Fruit fly (Drosophila melanogaster): ENCODE results near the gene gnu.
A peak's percentile ranks its signal among the peaks of the same experiment; 100 is the strongest.

The gnu gene

DNA sequence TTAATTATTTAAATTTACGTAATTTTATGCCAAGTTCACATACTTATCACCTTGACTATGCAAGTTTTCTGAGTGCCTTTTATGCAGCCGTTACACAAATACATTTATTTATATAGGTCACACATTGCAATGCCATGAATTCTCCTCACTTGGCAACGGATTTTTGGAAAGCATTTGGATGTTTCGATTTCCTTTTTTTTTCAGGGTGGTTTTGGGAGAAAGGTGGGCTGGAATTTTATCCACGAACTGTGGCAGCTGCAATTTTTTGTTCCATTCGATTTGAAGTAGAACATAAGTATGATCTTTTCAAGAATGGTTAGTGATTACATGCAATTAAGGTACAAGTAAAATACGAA, 21.3 kb downstream of the gnu start (continued):
- TF ChIP-seq B-H1 (GFP tag; IDR thresholded peaks at IDR 0.05) (0 out of 3 replicates have a peak, but pooled peaks have one; percentile 6), nom (GFP tag; optimal IDR thresholded peaks at IDR 0.05) (no peak), CG9437 (GFP tag; optimal IDR thresholded peaks at IDR 0.05) (peak; percentile 40), zen (tag; optimal IDR thresholded peaks at IDR 0.05) (no peak), slp2 (GFP tag; optimal IDR thresholded peaks at IDR 0.05) (no peak), CG10267 (tag; optimal IDR thresholded peaks at IDR 0.05) (no peak), Hr78 (GFP tag; optimal IDR thresholded peaks at IDR 0.05) (no peak), slbo (GFP tag; IDR thresholded peaks at IDR 0.05) (no peak), sim (GFP tag; IDR thresholded peaks at IDR 0.05) (no peak), nerfin-1 (tag; optimal IDR thresholded peaks at IDR 0.05) (peak; percentile 59)

DNA sequence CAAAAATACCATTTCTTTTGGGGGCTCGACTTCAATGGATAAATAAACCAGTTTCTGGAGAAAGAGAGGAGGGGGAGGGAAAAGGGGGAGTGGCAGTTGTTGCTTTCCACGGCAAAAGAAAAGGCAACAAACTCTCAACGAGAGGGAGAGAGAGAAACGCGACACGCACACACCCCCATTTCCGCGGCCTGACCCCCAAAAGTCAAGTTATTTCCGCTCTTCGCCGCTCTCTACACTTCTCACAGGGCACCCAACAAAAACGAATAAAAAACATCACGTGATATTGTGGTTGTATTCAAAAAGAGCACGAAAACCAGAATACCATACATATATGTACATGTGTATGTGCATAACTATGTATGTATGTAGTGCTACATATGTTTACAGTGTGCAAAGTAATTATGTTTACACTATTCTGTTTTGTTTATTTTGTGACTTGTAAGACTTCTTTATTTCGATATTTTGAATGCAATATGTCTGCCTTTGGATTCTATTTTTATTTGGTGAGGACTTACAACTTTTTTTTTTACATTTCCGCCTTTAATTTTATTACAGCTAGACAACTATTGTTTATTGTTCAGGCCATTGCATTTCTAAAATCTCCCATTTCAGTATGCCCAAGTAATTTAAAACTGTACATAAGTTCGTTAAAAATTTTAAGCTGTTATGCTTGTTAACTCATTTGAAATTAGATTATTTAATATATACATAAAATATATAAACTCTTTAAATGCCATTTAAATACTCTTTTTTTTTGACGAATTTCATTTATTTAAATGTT, 21.9 kb downstream of the gnu start:
- TF ChIP-seq pros (GFP tag; optimal IDR thresholded peaks at IDR 0.05) (peak; percentile 99), pfk (GFP tag; optimal IDR thresholded peaks at IDR 0.05) (peak; percentile 69), BEAF-32 (GFP tag; optimal IDR thresholded peaks at IDR 0.05) (peak; percentile 13), CG18262 (tag; optimal IDR thresholded peaks at IDR 0.05) (peak; percentile 93), CTCF (GFP tag; optimal IDR thresholded peaks at IDR 0.05) (peak; percentile 8), caup (GFP tag; optimal IDR thresholded peaks at IDR 0.05; ENCODE audit: severe bottlenecking) (peak; percentile 29), CG9609 (GFP tag; optimal IDR thresholded peaks at IDR 0.05) (peak; percentile 30), CG30431 (GFP tag; optimal IDR thresholded peaks at IDR 0.05) (peak; percentile 55), fru (optimal IDR thresholded peaks at IDR 0.05) (no peak), CG15514 (GFP tag; optimal IDR thresholded peaks at IDR 0.05) (peak; percentile 18), CG12744 (GFP tag; optimal IDR thresholded peaks at IDR 0.05) (no peak), CG30403 (GFP tag; optimal IDR thresholded peaks at IDR 0.05) (peak; percentile 68), CG7745 (tag; optimal IDR thresholded peaks at IDR 0.05) (no peak), CG14860 (GFP tag; IDR thresholded peaks at IDR 0.05; ENCODE audit: partially characterized antibody) (no peak), B-H1 (GFP tag; IDR thresholded peaks at IDR 0.05) (peak; percentile 11; the same call in 1 of the 3 replicates), ewg (GFP tag; optimal IDR thresholded peaks at IDR 0.05) (peak; percentile 40), sens (GFP tag) (peak; percentile 95), YL-1 (GFP tag; optimal IDR thresholded peaks at IDR 0.05) (peak; percentile 50), fd64A (GFP tag; optimal IDR thresholded peaks at IDR 0.05) (peak; percentile 74), Dbx (GFP tag; IDR thresholded peaks at IDR 0.05) (peak; percentile 37; the same call in 1 of the 3 replicates), disco-r (GFP tag; optimal IDR thresholded peaks at IDR 0.05) (peak; percentile 36), CG6813 (GFP tag; optimal IDR thresholded peaks at IDR 0.05) (peak; percentile 58), run (tag; optimal IDR thresholded peaks at IDR 0.05) (peak; percentile 90), CG9437 (GFP tag; optimal IDR thresholded peaks at IDR 0.05) (peak; percentile 84), sc (optimal IDR thresholded peaks at IDR 0.05) (no peak), sc (GFP tag; optimal IDR thresholded peaks at IDR 0.05) (peak; percentile 66), dan (GFP tag; IDR thresholded peaks at IDR 0.05) (no peak), CG17612 (GFP tag; IDR thresholded peaks at IDR 0.05) (no peak), zfh1 (GFP tag; IDR thresholded peaks at IDR 0.05) (peak; percentile 35; the same call in 2 of the 3 replicates), CrebB (tag; optimal IDR thresholded peaks at IDR 0.05) (peak; percentile 80), CG8388 (GFP tag; optimal IDR thresholded peaks at IDR 0.05) (peak; percentile 100), CG4730 (GFP tag; IDR thresholded peaks at IDR 0.05) (no peak), CG8290 (GFP tag; optimal IDR thresholded peaks at IDR 0.05) (peak; percentile 24), CG8290 (tag; optimal IDR thresholded peaks at IDR 0.05) (peak; percentile 12 to 66), slou (GFP tag; optimal IDR thresholded peaks at IDR 0.05) (peak; percentile 23), CG1792 (GFP tag; optimal IDR thresholded peaks at IDR 0.05) (no peak), Atf3 (GFP tag; optimal IDR thresholded peaks at IDR 0.05) (peak; percentile 28), crc (GFP tag; optimal IDR thresholded peaks at IDR 0.05) (peak; percentile 52), grau (tag; optimal IDR thresholded peaks at IDR 0.05) (peak; percentile 65), ac (GFP tag; optimal IDR thresholded peaks at IDR 0.05) (peak; percentile 16), Abd-B (GFP tag; optimal IDR thresholded peaks at IDR 0.05) (peak; percentile 22)

All from whole organism, embryonic.